Worm (Caenorhabditis elegans) whole organism, young adult: ENCODE results near the gene unc-96.

Experiments used
- T07F8.4 ChIP-seq: sonication (generic microtip); optimal IDR thresholded peaks from 2 replicates; lab custom pipeline; 2016; ENCODE audit warnings: mild to moderate bottlenecking, missing genetic modification characterization, moderate library complexity, missing compliant biosample characterization
- Y53G8AR.9 ChIP-seq: fragments of 200-800 bp; sonication (Bioruptor generic); conservative IDR thresholded peaks from 2 replicates; pipeline ENCODE4 v1.3.6; 2022; ENCODE audit warnings: missing genetic modification reagents, missing genetic modification characterization, missing compliant biosample characterization
- nfyb-1 ChIP-seq: fragments of 200-800 bp; sonication (Bioruptor generic); IDR thresholded peaks from 2 replicates; pipeline ENCODE4 v1.3.6; 2022; ENCODE audit warnings: missing genetic modification reagents, missing genetic modification characterization, missing compliant biosample characterization
- nhr-90 ChIP-seq: sonication (generic microtip); optimal IDR thresholded peaks from 2 replicates; lab custom pipeline; 2016; ENCODE audit warnings: missing genotype, mild to moderate bottlenecking, missing genetic modification characterization, missing compliant biosample characterization

ce11 chrX:646493-646892, 25.4 kb upstream of the unc-96 start:
- no peak for TF ChIP-seq T07F8.4 (tag; lab: Kevin White, UChicago)
- TF ChIP-seq nfyb-1 (GFP tag; lab: Robert Waterston, UW), result no peak
- TF ChIP-seq nhr-90 (tag; lab: Kevin White, UChicago), result no peak
- no peak for TF ChIP-seq Y53G8AR.9 (GFP tag; lab: Robert Waterston, UW)
